Fruit fly (Drosophila melanogaster): Measurements from ENCODE around the gene CG5071.
A peak's percentile ranks its signal among the peaks of the same experiment; 100 is the strongest.

DNA sequence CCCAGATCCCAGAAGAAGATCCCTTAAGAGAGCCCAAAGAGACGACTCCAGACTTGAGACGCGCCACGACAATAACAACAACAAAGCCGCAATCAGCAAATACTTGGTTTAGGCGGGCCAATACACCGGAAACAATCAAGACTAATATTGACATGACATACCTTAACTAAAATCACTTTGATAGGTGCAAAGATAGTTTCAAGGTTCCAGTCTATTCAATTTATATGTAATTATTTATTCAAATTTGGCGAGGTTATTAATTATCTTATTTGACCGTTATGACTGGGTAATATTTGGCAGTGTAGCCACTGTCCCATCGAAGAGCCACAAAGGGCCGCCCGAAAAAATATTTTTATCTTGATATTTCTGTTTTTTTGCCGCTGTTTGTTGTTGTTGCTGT lies 22.2 kb downstream of the CG5071 start:
- TF ChIP-seq Clk (GFP tag; optimal IDR thresholded peaks at IDR 0.05) (no peak), Hr96 (GFP tag; optimal IDR thresholded peaks at IDR 0.05) (no peak), CG14711 (tag; optimal IDR thresholded peaks at IDR 0.05) (peak; percentile 6), cnc (optimal IDR thresholded peaks at IDR 0.05) (no peak), ovo (GFP tag; optimal IDR thresholded peaks at IDR 0.05) (no peak), CG11617 (GFP tag; optimal IDR thresholded peaks at IDR 0.05) (no peak), pad (GFP tag; optimal IDR thresholded peaks at IDR 0.05) (no peak), CG5204 (GFP tag; optimal IDR thresholded peaks at IDR 0.05) (no peak), kay (GFP tag; ENCODE audit: borderline replicate concordance) (no peak)
